Worm (Caenorhabditis elegans) whole organism, early embryonic: Measurements from ENCODE around the gene T13H5.1.

Experiments
- ama-1 ChIP-seq: fragments of 150-350 bp; optimal IDR thresholded peaks from 2 replicates; lab custom pipeline; 2014
- ceh-13 ChIP-seq: fragments of 200-800 bp; sonication (Bioruptor generic); optimal IDR thresholded peaks from 2 replicates; lab custom pipeline; 2018; ENCODE audit warnings: mild to moderate bottlenecking, missing genetic modification characterization, missing compliant biosample characterization
- flt-1 ChIP-seq: fragments of 200-800 bp; sonication (Bioruptor generic); IDR thresholded peaks from 2 replicates; pipeline ENCODE4 v1.3.6; 2022; ENCODE audit warnings: missing genetic modification characterization, missing compliant biosample characterization
- hnd-1 ChIP-seq: sonication (generic microtip); optimal IDR thresholded peaks from 2 replicates; lab custom pipeline; 2016; ENCODE audit warnings: missing genetic modification characterization, missing compliant biosample characterization

- TF ChIP-seq flt-1 (GFP tag; lab: Robert Waterston, UW) (no peak), ceh-13 (no peak), ama-1 (no peak), hnd-1 (tag; lab: Kevin White, UChicago) (no peak)
These were observed 22.4 kb upstream of the T13H5.1 start, which contains the start of gene gldi-7 for ce11 chrII:8531181-8531759.
